Worm (Caenorhabditis elegans) whole organism, L4 larva: Measurements from ENCODE around the gene timm-17B.2.
"Not testable (repeated sequence)": the region's sequence is repeated elsewhere in the genome, so short reads cannot be mapped to it uniquely, and the experiment has no call there.

Experiments used
- F26F4.8 ChIP-seq: fragments of 200-800 bp; sonication (Bioruptor generic); conservative IDR thresholded peaks from 2 replicates; pipeline ENCODE4 v1.3.6; 2022; ENCODE audit warnings: missing genetic modification characterization, missing compliant biosample characterization
- F37D6.2 ChIP-seq: sonication (generic microtip); optimal IDR thresholded peaks from 2 replicates; lab custom pipeline; 2016; ENCODE audit warnings: mild to moderate bottlenecking, missing genetic modification characterization, missing compliant biosample characterization
- T20F7.1 ChIP-seq: fragments of 200-800 bp; sonication (Bioruptor generic); optimal IDR thresholded peaks from 2 replicates; lab custom pipeline; 2018; ENCODE audit warnings: mild to moderate bottlenecking, missing genetic modification characterization, missing compliant biosample characterization
- Y48G9A.11 ChIP-seq: fragments of 200-800 bp; sonication (Bioruptor generic); IDR thresholded peaks from 2 replicates; pipeline ENCODE4 v1.3.6; 2022; ENCODE audit warnings: missing genetic modification reagents, missing genetic modification characterization, missing compliant biosample characterization
- aha-1 ChIP-seq: fragments of 150-350 bp; peaks from one replicate; lab custom pipeline; 2014; ENCODE audit warnings: missing biosample characterization, missing genetic modification characterization
- aly-2 ChIP-seq: sonication (generic microtip); optimal IDR thresholded peaks from 2 replicates; lab custom pipeline; 2018; ENCODE audit warnings: missing biosample characterization, missing genetic modification characterization
- arid-1 ChIP-seq: fragments of 200-800 bp; sonication (Bioruptor generic); conservative IDR thresholded peaks from 2 replicates; pipeline ENCODE4 v1.3.6; 2022; ENCODE audit warnings: missing genetic modification reagents, missing genetic modification characterization, missing compliant biosample characterization
- attf-4 ChIP-seq: sonication (generic microtip); optimal IDR thresholded peaks from 3 replicates; lab custom pipeline; 2017; ENCODE audit warnings: missing biosample characterization, missing genetic modification characterization
- ceh-44 ChIP-seq: fragments of 200-800 bp; sonication (Bioruptor generic); IDR thresholded peaks from 2 replicates; pipeline ENCODE4 v1.3.6; 2022; ENCODE audit warnings: missing genetic modification reagents, missing genetic modification characterization, missing compliant biosample characterization
- ces-1 ChIP-seq: fragments of 150-350 bp; sonication (generic microtip); optimal IDR thresholded peaks from 4 replicates; lab custom pipeline; 2014; ENCODE audit warnings: missing biosample characterization, missing genetic modification reagents, missing genetic modification characterization
- daf-16 ChIP-seq, 3 experiments: sonication (generic microtip); optimal IDR thresholded peaks; 2 replicates each; lab custom pipeline; 2016 to 2017; ENCODE audit warnings: missing genetic modification characterization in 3 of 3, missing genetic modification reagents in 3 of 3, mild to moderate bottlenecking in 2 of 3, missing compliant biosample characterization in 2 of 3, missing biosample characterization in 1 of 3, moderate library complexity in 1 of 3
- daf-19 ChIP-seq: fragments of 200-800 bp; sonication (Bioruptor generic); conservative IDR thresholded peaks from 2 replicates; pipeline ENCODE4 v1.3.6; 2022; ENCODE audit warnings: missing genetic modification characterization, missing compliant biosample characterization
- dmd-8 ChIP-seq: fragments of 200-800 bp; sonication (Bioruptor generic); IDR thresholded peaks from 2 replicates; pipeline ENCODE4 v1.3.6; 2022; ENCODE audit warnings: missing genetic modification characterization, missing compliant biosample characterization
- egl-27 ChIP-seq: sonication (generic microtip); optimal IDR thresholded peaks from 3 replicates; lab custom pipeline; 2017; ENCODE audit warnings: missing biosample characterization, missing genetic modification reagents, missing genetic modification characterization
- gei-8 ChIP-seq: fragments of 200-800 bp; sonication (Bioruptor generic); optimal IDR thresholded peaks from 2 replicates; lab custom pipeline; 2018; ENCODE audit warnings: mild to moderate bottlenecking, missing genetic modification characterization, missing compliant biosample characterization
- lim-7 ChIP-seq: fragments of 200-800 bp; sonication (Bioruptor generic); IDR thresholded peaks from 2 replicates; pipeline ENCODE4 v1.3.6; 2022; ENCODE audit warnings: missing genetic modification characterization, missing compliant biosample characterization
- lir-3 ChIP-seq: sonication (generic microtip); optimal IDR thresholded peaks from 2 replicates; lab custom pipeline; 2016; ENCODE audit warnings: mild to moderate bottlenecking, missing genetic modification characterization, missing compliant biosample characterization
- lsy-2 ChIP-seq, 2 experiments: fragments of 150-350 bp in 1 of 2; sonication (generic microtip) in 1 of 2; optimal IDR thresholded peaks; 2 replicates each; lab custom pipeline; 2014 to 2017; ENCODE audit warnings: missing biosample characterization in 2 of 2, missing genetic modification characterization in 2 of 2
- madf-5 ChIP-seq, 2 experiments: fragments of 200-800 bp; sonication (Bioruptor generic); IDR thresholded peaks; 2 replicates each; pipeline ENCODE4 v1.3.6; 2022; ENCODE audit warnings: missing compliant biosample characterization in 2 of 2, missing genetic modification characterization in 2 of 2
- mep-1 ChIP-seq: fragments of 150-350 bp; sonication (generic microtip); optimal IDR thresholded peaks from 3 replicates; lab custom pipeline; 2014; ENCODE audit warnings: missing biosample characterization, missing genetic modification characterization
- mxl-2 ChIP-seq: fragments of 200-800 bp; sonication (Bioruptor generic); conservative IDR thresholded peaks from 2 replicates; pipeline ENCODE4 v1.3.6; 2022; ENCODE audit warnings: missing genetic modification reagents, missing genetic modification characterization, missing compliant biosample characterization
- nhr-111 ChIP-seq: fragments of 200-800 bp; sonication (Bioruptor generic); optimal IDR thresholded peaks from 2 replicates; lab custom pipeline; 2018; ENCODE audit warnings: mild to moderate bottlenecking, missing genetic modification characterization, missing compliant biosample characterization
- nhr-237 ChIP-seq: sonication (generic microtip); optimal IDR thresholded peaks from 2 replicates; lab custom pipeline; 2017; ENCODE audit warnings: missing biosample characterization, missing genetic modification characterization
- nhr-42 ChIP-seq: fragments of 200-800 bp; sonication (Bioruptor generic); IDR thresholded peaks from 2 replicates; pipeline ENCODE4 v1.3.6; 2022; ENCODE audit warnings: missing genetic modification characterization, missing compliant biosample characterization
- nhr-6 ChIP-seq: fragments of 150-350 bp; optimal IDR thresholded peaks from 2 replicates; lab custom pipeline; 2014; ENCODE audit warnings: missing biosample characterization, missing genetic modification characterization
- pha-4 ChIP-seq, 2 experiments: fragments of 150-350 bp in 1 of 2; fragments of 200-800 bp in 1 of 2; sonication (Bioruptor generic) in 1 of 2; IDR thresholded peaks in 1 of 2; optimal IDR thresholded peaks in 1 of 2; 2 replicates each; pipeline versions ENCODE4 v1.3.6 to Lab custom; 2014 to 2022; ENCODE audit warnings: missing genetic modification characterization in 2 of 2, missing genetic modification reagents in 2 of 2, missing biosample characterization in 1 of 2, missing compliant biosample characterization in 1 of 2
- pqm-1 ChIP-seq: sonication (generic microtip); optimal IDR thresholded peaks from 2 replicates; lab custom pipeline; 2017; ENCODE audit warnings: missing biosample characterization, missing genetic modification characterization
- snpc-4 ChIP-seq: fragments of 150-350 bp; optimal IDR thresholded peaks from 2 replicates; lab custom pipeline; 2014; ENCODE audit warnings: missing biosample characterization, missing genetic modification characterization
- spr-1 ChIP-seq: sonication (generic microtip); optimal IDR thresholded peaks from 2 replicates; lab custom pipeline; 2016; ENCODE audit warnings: mild to moderate bottlenecking, missing genetic modification characterization, missing compliant biosample characterization
- tra-1 ChIP-seq: fragments of 200-800 bp; sonication (Bioruptor generic); IDR thresholded peaks from 2 replicates; pipeline ENCODE4 v1.3.6; 2022; ENCODE audit warnings: missing genetic modification reagents, missing genetic modification characterization, missing compliant biosample characterization
- unc-130 ChIP-seq: sonication (generic microtip); optimal IDR thresholded peaks from 2 replicates; lab custom pipeline; 2016; ENCODE audit warnings: missing genetic modification reagents, missing genetic modification characterization, missing compliant biosample characterization
- unc-39 ChIP-seq: sonication (generic microtip); optimal IDR thresholded peaks from 2 replicates; lab custom pipeline; 2017; ENCODE audit warnings: missing biosample characterization, missing genetic modification characterization
- unc-62 ChIP-seq, 3 experiments: fragments of 150-350 bp in 1 of 3; sonication (generic microtip); optimal IDR thresholded peaks in 2 of 3; peaks in 1 of 3; 1 replicate in 1 of 3; 2 replicates in 2 of 3; lab custom pipeline; 2014 to 2017; ENCODE audit warnings: missing biosample characterization in 3 of 3, missing genetic modification characterization in 3 of 3, missing genetic modification reagents in 3 of 3, missing genotype in 1 of 3
- zip-11 ChIP-seq: fragments of 200-800 bp; sonication (Bioruptor generic); IDR thresholded peaks from 2 replicates; pipeline ENCODE4 v1.3.6; 2022; ENCODE audit warnings: missing genetic modification characterization, missing compliant biosample characterization

timm-17B.2 gene

ce11 chrIV:8384737-8385136, 11.7 kb upstream of the timm-17B.2 start:
- TF ChIP-seq tra-1 (GFP tag; lab: Robert Waterston, UW) (no peak), daf-19 (GFP tag; lab: Robert Waterston, UW) (no peak), egl-27 (no peak), nhr-237 (tag; lab: Kevin White, UChicago) (no peak), unc-62 (GFP tag; optimal IDR thresholded peaks at IDR 0.05 in 1 of 2; lab: Kevin White, UChicago) (peak in 1 of 2 experiments; percentile 94), unc-62 (tag; optimal IDR thresholded peaks at IDR 0.05; lab: Kevin White, UChicago) (no peak), lsy-2 (tag; optimal IDR thresholded peaks at IDR 0.05; lab: Kevin White, UChicago) (no peak), pha-4 (GFP tag; IDR thresholded peaks at IDR 0.05; lab: Robert Waterston, UW) (no peak), pha-4 (tag; optimal IDR thresholded peaks at IDR 0.05; lab: Kevin White, UChicago) (no peak), dmd-8 (GFP tag; lab: Robert Waterston, UW) (no peak)

ce11 chrIV:8385662-8386061, 10.8 kb upstream of the timm-17B.2 start:
- peak in 1 of 2 experiments; percentile 15 for TF ChIP-seq unc-62 (GFP tag; optimal IDR thresholded peaks at IDR 0.05 in 1 of 2; lab: Kevin White, UChicago)
- TF ChIP-seq unc-62 (tag; optimal IDR thresholded peaks at IDR 0.05; lab: Kevin White, UChicago): no peak
- peak; percentile 4 for TF ChIP-seq aha-1
- no peak for TF ChIP-seq madf-5 (GFP tag; IDR thresholded peaks at IDR 0.05; lab: Robert Waterston, UW)
- no peak for TF ChIP-seq snpc-4 (tag; lab: Kevin White, UChicago)
- peak; percentile 90 for TF ChIP-seq ces-1

DNA sequence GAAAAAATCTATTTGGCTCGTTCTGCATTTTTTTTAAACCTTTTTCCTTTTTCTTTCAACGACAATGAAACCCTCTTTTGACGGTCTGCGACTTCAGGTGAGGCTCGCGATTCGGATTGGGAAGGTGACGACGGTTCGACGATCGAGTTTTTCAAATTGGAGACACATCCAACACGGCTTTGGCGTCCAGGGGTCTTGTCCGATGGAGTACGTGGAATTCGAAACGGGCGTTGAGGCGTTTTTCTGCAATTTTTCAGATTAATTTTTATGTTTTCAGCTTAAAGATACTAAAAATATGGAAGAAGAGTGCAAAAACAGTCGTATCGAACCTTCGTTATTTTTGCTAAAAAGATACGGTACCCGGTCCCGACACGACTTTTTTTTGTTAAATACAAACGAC, 7.3 kb upstream of the timm-17B.2 start, which contains the start of gene D2096.10:
D2096.10 (minus strand) TSS at position 101 of the 400 bp plus-strand sequence.
- not testable (repeated sequence) for TF ChIP-seq egl-27; aly-2 (tag; lab: Kevin White, UChicago); F37D6.2 (tag; lab: Kevin White, UChicago)

DNA sequence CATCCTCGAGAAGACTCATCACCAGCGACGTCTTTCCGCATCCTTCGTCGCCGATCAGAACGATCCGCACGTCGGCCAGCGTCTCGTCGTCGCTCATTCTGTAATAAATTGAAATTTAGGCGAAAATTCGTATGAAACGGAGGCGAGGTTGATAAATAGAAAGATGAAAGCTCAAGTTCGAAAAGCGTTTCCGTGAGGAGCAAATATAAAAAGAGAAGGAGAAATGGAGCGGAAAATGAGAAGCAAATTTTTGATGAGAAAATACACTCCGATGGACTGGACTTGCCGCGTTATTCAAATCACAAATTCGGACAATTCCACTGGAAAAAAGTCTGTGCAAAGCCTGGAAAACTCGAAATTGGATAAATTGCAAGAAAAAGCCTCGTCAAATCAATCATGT, 2.3 kb upstream of the timm-17B.2 start, which contains the start of gene D2096.11:
D2096.11 (minus strand) TSS at position 101 of the 400 bp plus-strand sequence.
- no peak for TF ChIP-seq T20F7.1 (GFP tag; lab: Kevin White, UChicago)
- peak; percentile 33 for TF ChIP-seq aha-1
- TF ChIP-seq pqm-1 (tag; lab: Kevin White, UChicago): no peak
- TF ChIP-seq mep-1 (tag; lab: Kevin White, UChicago): no peak
- TF ChIP-seq Y48G9A.11 (GFP tag; lab: Robert Waterston, UW): no peak
- TF ChIP-seq tra-1 (GFP tag; lab: Robert Waterston, UW): no peak
- no peak for TF ChIP-seq pha-4 (GFP tag; IDR thresholded peaks at IDR 0.05; lab: Robert Waterston, UW)
- TF ChIP-seq pha-4 (tag; optimal IDR thresholded peaks at IDR 0.05; lab: Kevin White, UChicago): no peak
- TF ChIP-seq, all 104 proteins: peak for 1

ce11 chrIV:8397814-8398213, 1.4 kb downstream of the timm-17B.2 start:
- no peak for TF ChIP-seq lsy-2 (tag; optimal IDR thresholded peaks at IDR 0.05; lab: Kevin White, UChicago)
- no peak for TF ChIP-seq gei-8 (GFP tag; lab: Kevin White, UChicago)
- no peak for TF ChIP-seq F26F4.8 (GFP tag; lab: Robert Waterston, UW)
- TF ChIP-seq lir-3 (tag; lab: Kevin White, UChicago): no peak
- TF ChIP-seq lim-7 (GFP tag; lab: Robert Waterston, UW): no peak
- TF ChIP-seq nhr-42 (GFP tag; lab: Robert Waterston, UW): no peak
- no peak for TF ChIP-seq spr-1 (tag; lab: Kevin White, UChicago)
- TF ChIP-seq nhr-6: no peak
- TF ChIP-seq nhr-111 (GFP tag; lab: Kevin White, UChicago): no peak
- TF ChIP-seq mxl-2 (GFP tag; lab: Robert Waterston, UW): no peak
- no peak for TF ChIP-seq arid-1 (GFP tag; lab: Robert Waterston, UW)
- no peak for TF ChIP-seq zip-11 (GFP tag; lab: Robert Waterston, UW)
- no peak for TF ChIP-seq attf-4
- no peak for TF ChIP-seq ceh-44 (GFP tag; lab: Robert Waterston, UW)
- TF ChIP-seq unc-39 (tag; lab: Kevin White, UChicago): no peak
- no peak for TF ChIP-seq daf-16 (GFP tag; optimal IDR thresholded peaks at IDR 0.05; lab: Kevin White, UChicago)
- no peak for TF ChIP-seq daf-16 (tag; optimal IDR thresholded peaks at IDR 0.05; lab: Kevin White, UChicago)
- no peak for TF ChIP-seq unc-130 (GFP tag; lab: Kevin White, UChicago)
